Worm (Caenorhabditis elegans) whole organism, L4/young adult: Measurements from ENCODE around the gene sri-18.
A peak's percentile ranks its signal among the peaks of the same experiment; 100 is the strongest.

Experiments
- W03F9.2 ChIP-seq: fragments of 150-350 bp; optimal IDR thresholded peaks from 2 replicates; lab custom pipeline; 2014; ENCODE audit warnings: missing biosample characterization, missing genetic modification characterization
- dao-5 ChIP-seq: sonication (generic microtip); optimal IDR thresholded peaks from 2 replicates; lab custom pipeline; 2016; ENCODE audit warnings: missing genotype, missing genetic modification characterization, moderate library complexity, missing compliant biosample characterization
- him-1 ChIP-seq: sonication (generic microtip); optimal IDR thresholded peaks from 2 replicates; lab custom pipeline; 2016; ENCODE audit warnings: missing genotype, missing genetic modification reagents, missing genetic modification characterization, missing compliant biosample characterization

Gene sri-18

DNA sequence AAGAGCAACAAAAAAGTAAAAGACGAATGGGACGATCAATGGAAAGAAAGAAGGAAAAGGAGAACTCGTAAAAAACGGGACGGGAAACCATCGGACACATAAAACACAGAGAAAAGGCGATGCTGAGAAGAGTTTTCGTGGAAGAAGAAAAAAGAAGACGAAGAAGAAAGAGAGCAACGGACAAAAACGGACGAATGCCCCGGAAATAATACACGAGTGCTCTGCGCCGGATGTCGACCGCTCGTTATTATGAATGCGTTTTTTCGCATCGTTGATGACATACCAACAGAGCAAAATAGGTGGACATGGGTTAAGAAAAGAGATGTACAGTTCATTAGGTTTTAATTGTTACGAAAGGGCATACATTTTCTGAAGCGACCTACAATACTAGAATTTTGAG lies 15.3 kb upstream of the sri-18 start, which contains the start of gene Y22F5A.11:
Y22F5A.11 (minus strand) TSS at position 28 of the 400 bp plus-strand sequence.
- no peak for TF ChIP-seq him-1 (tag; lab: Kevin White, UChicago)
- TF ChIP-seq W03F9.2 (tag; lab: Kevin White, UChicago): no peak
- TF ChIP-seq dao-5 (tag; lab: Kevin White, UChicago): no peak

ce11 chrV:10273837-10274236 lies 13.5 kb upstream of the sri-18 start:
- TF ChIP-seq him-1 (tag; lab: Kevin White, UChicago) (peak; percentile 46), dao-5 (tag; lab: Kevin White, UChicago) (no peak), W03F9.2 (tag; lab: Kevin White, UChicago) (no peak)

DNA sequence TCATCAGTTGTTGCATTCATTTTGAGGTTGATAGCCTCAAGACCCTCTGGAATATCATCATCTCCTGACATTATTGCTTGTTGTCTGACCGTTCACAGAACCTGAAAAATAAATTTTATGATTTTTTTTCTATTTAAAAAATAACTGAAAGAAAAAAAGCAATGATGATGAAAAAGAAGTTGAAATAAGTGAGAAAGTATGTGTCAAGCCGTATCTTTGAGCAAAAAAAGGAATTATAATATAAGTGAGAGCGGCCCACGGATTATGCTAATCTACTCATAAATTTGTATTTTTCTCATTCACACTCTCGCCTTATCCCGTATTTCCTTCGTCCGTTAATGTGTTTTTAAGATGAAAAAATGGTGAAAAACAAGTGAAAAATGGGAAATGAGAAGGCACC lies 9.9 kb upstream of the sri-18 start, which contains the start of gene ric-4:
ric-4 (minus strand) TSS at position 101 of the 400 bp plus-strand sequence.
- TF ChIP-seq W03F9.2 (tag; lab: Kevin White, UChicago) (no peak), him-1 (tag; lab: Kevin White, UChicago) (no peak), dao-5 (tag; lab: Kevin White, UChicago) (no peak)

DNA sequence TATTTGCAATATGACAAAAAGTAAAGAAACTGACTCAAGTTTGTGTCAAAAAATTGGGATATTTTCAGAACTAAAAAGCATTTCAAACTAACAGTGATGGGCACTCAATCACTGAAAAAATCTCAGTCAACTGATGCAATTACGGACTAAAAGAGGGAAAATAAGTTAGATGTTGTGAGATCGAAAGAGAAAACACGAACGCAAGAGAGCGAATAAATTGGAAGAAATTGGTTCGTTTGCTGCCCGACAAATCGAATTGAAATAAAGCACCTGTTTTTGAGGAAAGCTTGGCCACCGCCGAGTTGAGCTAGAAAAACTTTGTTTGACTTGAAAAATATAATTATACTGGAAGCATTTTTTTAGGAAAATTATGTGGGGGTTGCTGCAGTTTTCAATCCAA lies 5.7 kb upstream of the sri-18 start:
- TF ChIP-seq him-1 (tag; lab: Kevin White, UChicago): no peak
- TF ChIP-seq W03F9.2 (tag; lab: Kevin White, UChicago): no peak
- TF ChIP-seq dao-5 (tag; lab: Kevin White, UChicago): no peak

DNA sequence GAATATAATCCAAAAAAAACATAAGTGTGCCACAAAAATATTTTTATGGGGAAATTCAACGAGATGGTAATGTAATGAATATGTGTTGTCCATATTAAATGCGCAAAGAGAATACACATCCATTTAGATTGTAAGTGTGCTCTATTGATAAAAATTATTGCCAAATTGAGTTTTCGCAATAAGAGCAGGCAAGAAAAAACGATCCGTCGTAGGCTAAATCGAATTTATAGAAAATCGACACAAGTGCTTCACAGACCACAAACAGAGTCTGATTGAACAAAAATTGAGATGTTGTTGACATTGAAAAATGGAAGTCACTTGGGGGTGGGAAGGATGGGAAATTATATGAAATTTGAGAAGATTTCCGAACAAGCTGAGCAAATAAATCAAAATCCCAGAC lies 4.7 kb upstream of the sri-18 start:
- TF ChIP-seq him-1 (tag; lab: Kevin White, UChicago) (no peak), W03F9.2 (tag; lab: Kevin White, UChicago) (no peak), dao-5 (tag; lab: Kevin White, UChicago) (no peak)

DNA sequence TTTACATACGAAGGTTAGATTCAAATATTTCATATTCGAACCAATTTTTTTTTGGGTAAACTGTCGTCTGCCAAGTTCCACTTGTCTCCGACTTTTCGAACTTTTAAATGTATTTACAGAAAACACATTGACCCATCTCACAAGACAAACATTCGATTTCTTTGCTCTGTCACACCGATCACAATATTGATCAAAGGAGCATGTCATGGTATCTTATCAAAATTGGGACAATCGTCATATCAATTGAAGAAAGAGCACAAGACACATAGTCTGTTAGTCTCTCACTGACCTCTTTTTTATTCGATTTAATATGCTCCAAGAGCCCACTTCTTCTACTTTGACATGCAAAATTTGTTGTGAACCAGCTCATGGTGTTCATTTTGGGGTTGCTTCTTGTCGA lies 4.3 kb downstream of the sri-18 start, which contains the start of gene nhr-232:
nhr-232 (plus strand) TSS at position 121 of the 400 bp plus-strand sequence.
- TF ChIP-seq W03F9.2 (tag; lab: Kevin White, UChicago) (no peak), him-1 (tag; lab: Kevin White, UChicago) (no peak), dao-5 (tag; lab: Kevin White, UChicago) (no peak)

ce11 chrV:10255005-10255472 lies 5.3 kb downstream of the sri-18 start, which contains the start of gene rop-1:
rop-1 (minus strand) TSS chrV:10255055.
- TF ChIP-seq dao-5 (tag; lab: Kevin White, UChicago) (no peak), W03F9.2 (tag; lab: Kevin White, UChicago) (no peak), him-1 (tag; lab: Kevin White, UChicago) (no peak)

ce11 chrV:10252682-10253081 lies 7.7 kb downstream of the sri-18 start:
- TF ChIP-seq W03F9.2 (tag; lab: Kevin White, UChicago) (no peak), dao-5 (tag; lab: Kevin White, UChicago) (no peak), him-1 (tag; lab: Kevin White, UChicago) (no peak)

ce11 chrV:10249515-10249914 lies 10.8 kb downstream of the sri-18 start:
- TF ChIP-seq him-1 (tag; lab: Kevin White, UChicago) (no peak), dao-5 (tag; lab: Kevin White, UChicago) (no peak), W03F9.2 (tag; lab: Kevin White, UChicago) (no peak)

DNA sequence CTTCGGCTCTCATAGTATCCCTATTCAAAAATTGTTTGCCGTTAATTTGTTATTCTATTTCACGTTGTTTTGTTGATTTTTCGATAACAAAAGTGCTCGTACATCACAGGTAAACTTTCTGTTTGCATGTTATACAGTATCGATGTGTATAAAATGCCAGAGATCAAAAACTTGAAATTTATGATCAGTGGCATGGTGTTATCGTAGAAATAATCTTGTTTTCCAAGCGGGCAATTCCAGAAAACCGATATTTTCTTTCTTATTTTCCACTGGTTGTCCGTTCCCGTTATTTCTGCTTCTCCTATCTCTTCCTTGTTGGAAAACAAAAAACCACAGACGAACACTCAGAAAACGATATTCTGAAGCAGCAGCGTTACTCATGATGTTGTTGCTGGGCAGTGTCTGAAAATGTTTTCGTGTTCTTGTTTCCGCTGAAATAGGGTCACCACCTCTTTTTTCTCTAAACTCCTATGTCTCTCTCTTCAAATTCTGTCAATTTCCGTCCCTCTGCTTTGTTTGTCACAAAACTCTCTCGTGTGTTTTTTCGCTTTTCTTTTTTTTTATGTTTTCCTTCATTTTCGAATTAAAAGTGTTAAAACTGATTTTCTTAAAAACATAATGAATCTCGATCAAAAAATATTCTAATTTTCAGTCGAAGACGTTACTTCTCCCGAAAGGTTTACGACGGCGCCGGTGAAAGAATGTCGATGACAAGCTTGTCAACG lies 11.9 kb downstream of the sri-18 start, which contains the start of gene akt-1:
akt-1 (plus strand) TSS at position 651 of the 725 bp plus-strand sequence.
- TF ChIP-seq dao-5 (tag; lab: Kevin White, UChicago): no peak
- no peak for TF ChIP-seq him-1 (tag; lab: Kevin White, UChicago)
- TF ChIP-seq W03F9.2 (tag; lab: Kevin White, UChicago): no peak

- no peak for TF ChIP-seq W03F9.2 (tag; lab: Kevin White, UChicago)
- no peak for TF ChIP-seq him-1 (tag; lab: Kevin White, UChicago)
- no peak for TF ChIP-seq dao-5 (tag; lab: Kevin White, UChicago)
Measured at ce11 chrV:10247673-10248239, 12.6 kb downstream of the sri-18 start.

- no peak for TF ChIP-seq dao-5 (tag; lab: Kevin White, UChicago)
Measured at ce11 chrV:10246967-10247366, 13.4 kb downstream of the sri-18 start.

DNA sequence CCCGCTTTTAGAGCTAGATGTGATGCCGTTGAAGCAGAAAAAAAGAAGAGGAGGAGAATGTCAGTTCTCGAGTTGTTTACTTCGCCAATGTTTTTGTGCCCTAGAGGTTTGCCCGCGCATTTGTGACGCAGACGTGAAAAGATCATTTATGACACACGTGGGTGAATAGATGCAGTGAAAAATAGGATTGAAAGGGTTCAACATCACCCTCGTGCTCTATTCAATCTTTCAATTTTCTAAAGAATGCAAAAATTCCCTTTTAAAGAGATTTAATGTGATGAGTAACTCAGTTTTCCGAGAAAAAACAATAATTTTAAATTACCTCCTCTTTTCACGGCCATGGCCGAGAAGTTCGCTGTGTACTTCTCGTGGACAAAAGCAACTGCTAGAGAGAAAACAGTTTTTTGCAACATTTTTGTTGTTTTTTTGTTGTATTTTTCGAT lies 13.9 kb downstream of the sri-18 start:
- no peak for TF ChIP-seq W03F9.2 (tag; lab: Kevin White, UChicago)
- TF ChIP-seq dao-5 (tag; lab: Kevin White, UChicago): no peak
- no peak for TF ChIP-seq him-1 (tag; lab: Kevin White, UChicago)
